Worm (Caenorhabditis elegans) whole organism, L1 larva: ENCODE measurements around the gene cutl-9.

Experiments used
- alr-1 ChIP-seq: fragments of 200-800 bp; sonication (Bioruptor generic); optimal IDR thresholded peaks from 2 replicates; lab custom pipeline; 2018; ENCODE audit warnings: borderline replicate concordance, mild to moderate bottlenecking, missing genetic modification characterization, missing compliant biosample characterization
- ceh-82 ChIP-seq, 3 experiments: fragments of 150-350 bp in 1 of 3; sonication (generic microtip) in 2 of 3; optimal IDR thresholded peaks; 2 replicates each; lab custom pipeline; 2014 to 2017; ENCODE audit warnings: missing biosample characterization in 3 of 3, missing genetic modification characterization in 3 of 3
- elt-3 ChIP-seq, 6 experiments: fragments of 150-350 bp in 1 of 6; sonication (generic microtip); optimal IDR thresholded peaks; 2 replicates each; lab custom pipeline; 2017 to 2018; ENCODE audit warnings: missing biosample characterization in 6 of 6, missing genetic modification characterization in 6 of 6, inconsistent platforms in 1 of 6
- fkh-10 ChIP-seq: sonication (generic microtip); optimal IDR thresholded peaks from 2 replicates; lab custom pipeline; 2017; ENCODE audit warnings: missing biosample characterization, missing genetic modification reagents, missing genetic modification characterization
- fkh-8 ChIP-seq: sonication (generic microtip); optimal IDR thresholded peaks from 2 replicates; lab custom pipeline; 2016; ENCODE audit warnings: mild to moderate bottlenecking, missing genetic modification characterization, missing compliant biosample characterization
- lin-39 ChIP-seq: fragments of 150-350 bp; optimal IDR thresholded peaks from 2 replicates; lab custom pipeline; 2014; ENCODE audit warnings: missing biosample characterization, missing genetic modification reagents, missing genetic modification characterization
- nhr-12 ChIP-seq: sonication (generic microtip); optimal IDR thresholded peaks from 2 replicates; lab custom pipeline; 2017; ENCODE audit warnings: missing biosample characterization, missing genetic modification characterization
- nhr-28 ChIP-seq: fragments of 150-350 bp; optimal IDR thresholded peaks from 2 replicates; lab custom pipeline; 2014; ENCODE audit warnings: missing biosample characterization, missing genetic modification characterization
- nhr-85 ChIP-seq: sonication (generic microtip); peaks from one replicate; lab custom pipeline; 2016; ENCODE audit warnings: missing genetic modification characterization, inconsistent platforms, missing compliant biosample characterization
- pag-3 ChIP-seq: sonication (generic microtip); optimal IDR thresholded peaks from 2 replicates; lab custom pipeline; 2017; ENCODE audit warnings: missing genetic modification characterization, mild to moderate bottlenecking, missing compliant biosample characterization, antibody characterized with exemption, borderline replicate concordance; ENCODE audit not compliant: insufficient read depth
- pqm-1 ChIP-seq: sonication (generic microtip); optimal IDR thresholded peaks from 3 replicates; lab custom pipeline; 2017; ENCODE audit warnings: missing biosample characterization, missing genetic modification characterization
- sptf-1 ChIP-seq: fragments of 150-350 bp; optimal IDR thresholded peaks from 2 replicates; lab custom pipeline; 2014; ENCODE audit warnings: missing biosample characterization, missing genetic modification characterization
- unc-130 ChIP-seq: fragments of 150-350 bp; optimal IDR thresholded peaks from 2 replicates; lab custom pipeline; 2017; ENCODE audit warnings: missing biosample characterization, missing genetic modification characterization, inconsistent platforms

DNA sequence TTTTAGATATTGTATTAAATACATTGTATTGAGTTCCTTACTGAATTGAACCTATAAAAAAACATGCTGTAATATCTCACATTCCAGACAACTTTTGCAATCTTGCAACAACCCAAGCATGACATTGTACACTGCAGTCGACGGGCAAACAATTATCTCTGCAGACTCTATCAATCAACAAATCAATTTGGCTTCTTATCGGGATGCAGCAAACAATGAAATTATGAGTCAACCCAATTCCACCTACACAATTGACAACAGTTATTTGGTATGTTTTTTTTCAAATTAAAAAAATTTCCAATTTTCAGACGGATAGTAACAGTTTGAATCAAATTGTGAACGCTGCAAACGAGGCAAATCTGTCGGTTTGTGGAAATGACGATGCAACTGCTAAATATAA is 8.9 kb downstream of the cutl-9 start:
- TF ChIP-seq alr-1 (no peak), nhr-28 (tag; lab: Kevin White, UChicago) (no peak), ceh-82 (tag; optimal IDR thresholded peaks at IDR 0.05; lab: Kevin White, UChicago) (no peak), unc-130 (tag; lab: Kevin White, UChicago) (no peak), fkh-8 (tag; lab: Kevin White, UChicago) (no peak), elt-3 (tag; optimal IDR thresholded peaks at IDR 0.05; lab: Kevin White, UChicago) (no peak), lin-39 (tag; lab: Kevin White, UChicago) (no peak), pqm-1 (no peak), nhr-12 (tag; lab: Kevin White, UChicago) (no peak), sptf-1 (tag; lab: Kevin White, UChicago) (no peak), fkh-10 (GFP tag; lab: Kevin White, UChicago) (no peak), pag-3 (tag; lab: Kevin White, UChicago) (no peak), nhr-85 (tag; lab: Kevin White, UChicago) (no peak)
